Worm (Caenorhabditis elegans) whole organism, L1 larva: ENCODE measurements around the gene ZK622.1.
A peak's percentile ranks its signal among the peaks of the same experiment; 100 is the strongest.

ENCODE experiments used
- C16A3.4 ChIP-seq: fragments of 150-350 bp; optimal IDR thresholded peaks from 2 replicates; lab custom pipeline; 2014; ENCODE audit warnings: missing biosample characterization, missing genetic modification characterization
- C34B4.2 ChIP-seq: sonication (generic microtip); optimal IDR thresholded peaks from 2 replicates; lab custom pipeline; 2017; ENCODE audit warnings: mild to moderate bottlenecking, missing genetic modification characterization, missing compliant biosample characterization
- F16B12.6 ChIP-seq: fragments of 150-350 bp; optimal IDR thresholded peaks from 2 replicates; lab custom pipeline; 2014; ENCODE audit warnings: missing biosample characterization, missing genetic modification characterization
- alr-1 ChIP-seq: fragments of 200-800 bp; sonication (Bioruptor generic); optimal IDR thresholded peaks from 2 replicates; lab custom pipeline; 2018; ENCODE audit warnings: borderline replicate concordance, mild to moderate bottlenecking, missing genetic modification characterization, missing compliant biosample characterization
- ceh-63 ChIP-seq: fragments of 200-800 bp; sonication (Bioruptor generic); optimal IDR thresholded peaks from 2 replicates; lab custom pipeline; 2018; ENCODE audit warnings: mild to moderate bottlenecking, missing genetic modification characterization, missing compliant biosample characterization
- ceh-8 ChIP-seq: fragments of 200-800 bp; sonication (Bioruptor generic); optimal IDR thresholded peaks from 2 replicates; lab custom pipeline; 2018; ENCODE audit warnings: mild to moderate bottlenecking, missing genetic modification characterization, moderate library complexity, missing compliant biosample characterization
- ceh-90 ChIP-seq: sonication (generic microtip); optimal IDR thresholded peaks from 2 replicates; lab custom pipeline; 2016; ENCODE audit warnings: missing genetic modification characterization, missing compliant biosample characterization
- ces-1 ChIP-seq: fragments of 150-350 bp; optimal IDR thresholded peaks from 2 replicates; lab custom pipeline; 2014; ENCODE audit warnings: missing biosample characterization, missing genetic modification reagents, missing genetic modification characterization
- dpl-1 ChIP-seq, 3 experiments: fragments of 150-350 bp in 2 of 3; sonication (generic microtip) in 1 of 3; optimal IDR thresholded peaks; 2 replicates each; lab custom pipeline; 2014 to 2017; ENCODE audit warnings: missing biosample characterization in 3 of 3, missing genetic modification characterization in 3 of 3, missing genetic modification reagents in 3 of 3
- dsc-1 ChIP-seq: sonication (generic microtip); optimal IDR thresholded peaks from 2 replicates; lab custom pipeline; 2016; ENCODE audit warnings: mild to moderate bottlenecking, missing genetic modification characterization, missing compliant biosample characterization
- efl-1 ChIP-seq, 4 experiments: fragments of 150-350 bp; optimal IDR thresholded peaks in 3 of 4; peaks in 1 of 4; 1 replicate in 1 of 4; 2 replicates in 3 of 4; lab custom pipeline; 2014; ENCODE audit warnings: missing biosample characterization in 2 of 4, missing genetic modification characterization in 2 of 4, missing genetic modification reagents in 2 of 4
- efl-3 ChIP-seq: fragments of 200-800 bp; sonication (Bioruptor generic); optimal IDR thresholded peaks from 2 replicates; lab custom pipeline; 2018; ENCODE audit warnings: mild to moderate bottlenecking, missing genetic modification characterization, missing compliant biosample characterization
- egl-13 ChIP-seq: sonication (generic microtip); optimal IDR thresholded peaks from 2 replicates; lab custom pipeline; 2016; ENCODE audit warnings: missing genotype, missing genetic modification reagents, missing genetic modification characterization, missing compliant biosample characterization
- elt-2 ChIP-seq: sonication (generic microtip); optimal IDR thresholded peaks from 2 replicates; lab custom pipeline; 2016; ENCODE audit warnings: missing genetic modification characterization, mild to moderate bottlenecking, inconsistent platforms, missing compliant biosample characterization, missing genetic modification reagents
- elt-3 ChIP-seq, 6 experiments: fragments of 150-350 bp in 1 of 6; sonication (generic microtip); optimal IDR thresholded peaks; 2 replicates each; lab custom pipeline; 2017 to 2018; ENCODE audit warnings: missing biosample characterization in 6 of 6, missing genetic modification characterization in 6 of 6, inconsistent platforms in 1 of 6
- fkh-8 ChIP-seq: sonication (generic microtip); optimal IDR thresholded peaks from 2 replicates; lab custom pipeline; 2016; ENCODE audit warnings: mild to moderate bottlenecking, missing genetic modification characterization, missing compliant biosample characterization
- grh-1 ChIP-seq: fragments of 200-800 bp; sonication (Bioruptor generic); IDR thresholded peaks from 2 replicates; pipeline ENCODE4 v1.3.6; 2022; ENCODE audit warnings: missing genetic modification reagents, missing genetic modification characterization, missing compliant biosample characterization
- isw-1 ChIP-seq: fragments of 200-800 bp; sonication (Bioruptor generic); IDR thresholded peaks from 2 replicates; pipeline ENCODE4 v1.3.6; 2022; ENCODE audit warnings: missing genetic modification characterization, missing compliant biosample characterization
- jun-1 ChIP-seq: fragments of 150-350 bp; optimal IDR thresholded peaks from 2 replicates; lab custom pipeline; 2014; ENCODE audit warnings: missing biosample characterization, missing genetic modification reagents, missing genetic modification characterization
- lin-14 ChIP-seq: fragments of 200-800 bp; sonication (Bioruptor generic); optimal IDR thresholded peaks from 2 replicates; lab custom pipeline; 2018; ENCODE audit warnings: mild to moderate bottlenecking, missing genetic modification characterization, moderate library complexity, missing compliant biosample characterization
- lin-15B ChIP-seq: fragments of 150-350 bp; sonication (generic microtip); optimal IDR thresholded peaks from 3 replicates; lab custom pipeline; 2014; ENCODE audit warnings: missing biosample characterization, missing genetic modification characterization
- lin-35 ChIP-seq, 2 experiments: fragments of 150-350 bp; optimal IDR thresholded peaks; 2 replicates each; lab custom pipeline; 2014; ENCODE audit warnings: missing biosample characterization in 2 of 2, missing genetic modification characterization in 2 of 2, missing genetic modification reagents in 2 of 2
- lsy-2 ChIP-seq, 2 experiments: fragments of 150-350 bp; optimal IDR thresholded peaks; 2 replicates each; lab custom pipeline; 2014; ENCODE audit warnings: missing biosample characterization in 2 of 2, missing genetic modification characterization in 2 of 2
- mdl-1 ChIP-seq, 2 experiments: fragments of 150-350 bp; optimal IDR thresholded peaks; 2 replicates each; lab custom pipeline; 2014 to 2017; ENCODE audit warnings: missing biosample characterization in 2 of 2, missing genetic modification characterization in 2 of 2, inconsistent platforms in 1 of 2
- mep-1 ChIP-seq: fragments of 150-350 bp; optimal IDR thresholded peaks from 2 replicates; lab custom pipeline; 2014; ENCODE audit warnings: missing biosample characterization, missing genetic modification characterization
- nhr-20 ChIP-seq: sonication (generic microtip); optimal IDR thresholded peaks from 2 replicates; lab custom pipeline; 2016; ENCODE audit warnings: mild to moderate bottlenecking, missing genetic modification characterization, missing compliant biosample characterization
- nhr-237 ChIP-seq: fragments of 150-350 bp; optimal IDR thresholded peaks from 2 replicates; lab custom pipeline; 2014; ENCODE audit warnings: missing biosample characterization, missing genetic modification characterization
- nhr-47 ChIP-seq: sonication (generic microtip); optimal IDR thresholded peaks from 2 replicates; lab custom pipeline; 2016; ENCODE audit warnings: mild to moderate bottlenecking, missing genetic modification characterization, moderate library complexity, missing compliant biosample characterization
- nhr-71 ChIP-seq: sonication (generic microtip); optimal IDR thresholded peaks from 2 replicates; lab custom pipeline; 2016; ENCODE audit warnings: mild to moderate bottlenecking, missing genetic modification characterization, moderate library complexity, missing compliant biosample characterization
- nhr-77 ChIP-seq: fragments of 150-350 bp; optimal IDR thresholded peaks from 2 replicates; lab custom pipeline; 2014; ENCODE audit warnings: missing biosample characterization, missing genetic modification characterization
- nhr-85 ChIP-seq: sonication (generic microtip); peaks from one replicate; lab custom pipeline; 2016; ENCODE audit warnings: missing genetic modification characterization, inconsistent platforms, missing compliant biosample characterization
- nhr-90 ChIP-seq: sonication (generic microtip); optimal IDR thresholded peaks from 2 replicates; lab custom pipeline; 2016; ENCODE audit warnings: mild to moderate bottlenecking, missing genetic modification characterization, missing compliant biosample characterization; ENCODE audit not compliant: poor library complexity
- rnt-1 ChIP-seq: sonication (generic microtip); optimal IDR thresholded peaks from 2 replicates; lab custom pipeline; 2016; ENCODE audit warnings: mild to moderate bottlenecking, missing genetic modification characterization, moderate library complexity, missing compliant biosample characterization
- skn-1 ChIP-seq: fragments of 150-350 bp; optimal IDR thresholded peaks from 2 replicates; lab custom pipeline; 2014; ENCODE audit warnings: missing biosample characterization, missing genetic modification characterization
- snu-23 ChIP-seq: sonication (generic microtip); optimal IDR thresholded peaks from 2 replicates; lab custom pipeline; 2016; ENCODE audit warnings: missing genetic modification characterization, missing compliant biosample characterization
- sptf-1 ChIP-seq: fragments of 150-350 bp; optimal IDR thresholded peaks from 2 replicates; lab custom pipeline; 2014; ENCODE audit warnings: missing biosample characterization, missing genetic modification characterization
- swsn-7 ChIP-seq: sonication (generic microtip); optimal IDR thresholded peaks from 2 replicates; lab custom pipeline; 2016; ENCODE audit warnings: missing genetic modification characterization, missing compliant biosample characterization
- tbx-2 ChIP-seq: sonication (generic microtip); optimal IDR thresholded peaks from 2 replicates; lab custom pipeline; 2016; ENCODE audit warnings: missing genetic modification characterization, missing compliant biosample characterization
- unc-130 ChIP-seq: fragments of 150-350 bp; optimal IDR thresholded peaks from 2 replicates; lab custom pipeline; 2017; ENCODE audit warnings: missing biosample characterization, missing genetic modification characterization, inconsistent platforms
- xbp-1 ChIP-seq: sonication (generic microtip); optimal IDR thresholded peaks from 2 replicates; lab custom pipeline; 2016; ENCODE audit warnings: missing genetic modification characterization, missing compliant biosample characterization
- zip-4 ChIP-seq: fragments of 200-800 bp; sonication (Bioruptor generic); optimal IDR thresholded peaks from 2 replicates; lab custom pipeline; 2018; ENCODE audit warnings: mild to moderate bottlenecking, missing genetic modification characterization, moderate library complexity, missing compliant biosample characterization

ZK622.1 gene

ce11 chrII:5336660-5337494, 43.3 kb downstream of the ZK622.1 start (continued):
- peak; percentile 10 for TF ChIP-seq nhr-237 (tag; lab: Kevin White, UChicago)
- no peak for TF ChIP-seq ces-1 (GFP tag; lab: Kevin White, UChicago)
- peak; percentile 46 for TF ChIP-seq dsc-1 (tag; lab: Kevin White, UChicago)
- no peak for TF ChIP-seq alr-1 (tag; lab: Kevin White, UChicago)
- TF ChIP-seq nhr-77 (tag; lab: Kevin White, UChicago): peak; percentile 69
- peak; percentile 87 for TF ChIP-seq nhr-71 (tag; lab: Kevin White, UChicago)
- TF ChIP-seq fkh-8 (tag; lab: Kevin White, UChicago): peak; percentile 81
- no peak for TF ChIP-seq efl-3 (GFP tag; lab: Kevin White, UChicago)
- TF ChIP-seq nhr-90: peak; percentile 47
- TF ChIP-seq tbx-2: peak; percentile 70
- peak; percentile 27 for TF ChIP-seq C16A3.4 (tag; lab: Kevin White, UChicago)
- TF ChIP-seq zip-4: no peak
- TF ChIP-seq grh-1 (GFP tag; lab: Robert Waterston, UW): no peak
- TF ChIP-seq nhr-85: peak; percentile 94

DNA sequence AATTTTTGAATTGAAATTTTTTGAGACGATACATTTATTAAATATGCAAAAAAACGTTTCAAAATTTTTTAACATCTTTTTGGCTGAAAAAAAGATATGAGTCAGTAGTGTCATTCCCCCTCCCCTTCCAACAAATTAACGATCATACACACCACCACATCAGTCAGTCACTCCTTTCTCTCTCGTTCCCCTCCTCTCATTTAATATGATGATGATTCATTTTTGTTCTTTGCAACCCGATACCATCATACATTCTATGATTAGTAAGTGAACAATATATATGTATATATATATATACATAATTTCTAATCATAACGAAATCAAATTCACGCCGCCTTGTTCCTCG, 43.9 kb downstream of the ZK622.1 start:
- TF ChIP-seq mep-1 (tag; lab: Kevin White, UChicago) (peak; percentile 29), sptf-1 (no peak), lin-14 (GFP tag; lab: Kevin White, UChicago) (peak; percentile 14), ceh-63 (GFP tag; lab: Kevin White, UChicago) (peak; percentile 30)
- TF ChIP-seq, all 84 proteins: peak for 3

- TF ChIP-seq nhr-47 (tag; lab: Kevin White, UChicago) (peak; percentile 32), nhr-20 (tag; lab: Kevin White, UChicago) (peak; percentile 51), lsy-2 (tag; optimal IDR thresholded peaks at IDR 0.05; lab: Kevin White, UChicago) (peak in 1 of 2 experiments; percentile 51), mdl-1 (tag; optimal IDR thresholded peaks at IDR 0.05; lab: Kevin White, UChicago) (peak in 1 of 2 experiments; percentile 45), ceh-8 (GFP tag; lab: Kevin White, UChicago) (peak; percentile 3), F16B12.6 (tag; lab: Kevin White, UChicago) (no peak), lin-15B (tag; lab: Kevin White, UChicago) (no peak), swsn-7 (tag; lab: Kevin White, UChicago) (peak; percentile 28), snu-23 (GFP tag; lab: Kevin White, UChicago) (peak; percentile 40), unc-130 (peak; percentile 1), efl-1 (optimal IDR thresholded peaks at IDR 0.05; lab: Kevin White, UChicago) (peak in 1 of 2 experiments; percentile 7), efl-1 (GFP tag; optimal IDR thresholded peaks at IDR 0.05 in 1 of 2; lab: Kevin White, UChicago) (no peak), isw-1 (GFP tag; lab: Robert Waterston, UW) (no peak), fkh-8 (tag; lab: Kevin White, UChicago) (peak; percentile 48), nhr-77 (tag; lab: Kevin White, UChicago) (peak; percentile 18), nhr-71 (tag; lab: Kevin White, UChicago) (peak; percentile 65), lin-35 (GFP tag; optimal IDR thresholded peaks at IDR 0.05; lab: Kevin White, UChicago) (peak in 1 of 2 experiments; percentile 45), mep-1 (tag; lab: Kevin White, UChicago) (peak; percentile 55), egl-13 (tag; lab: Kevin White, UChicago) (peak; percentile 37), C34B4.2 (no peak), C16A3.4 (tag; lab: Kevin White, UChicago) (peak; percentile 12), lin-14 (GFP tag; lab: Kevin White, UChicago) (peak; percentile 72), xbp-1 (tag; lab: Kevin White, UChicago) (peak; percentile 23), efl-3 (GFP tag; lab: Kevin White, UChicago) (no peak), jun-1 (tag; lab: Kevin White, UChicago) (peak; percentile 52), ceh-90 (tag; lab: Kevin White, UChicago) (no peak), elt-3 (tag; optimal IDR thresholded peaks at IDR 0.05; lab: Kevin White, UChicago) (no peak), elt-2 (tag; lab: Kevin White, UChicago) (peak; percentile 82), rnt-1 (tag; lab: Kevin White, UChicago) (peak; percentile 19), dpl-1 (GFP tag; optimal IDR thresholded peaks at IDR 0.05; lab: Kevin White, UChicago) (peak in 1 of 3 experiments; percentile 15), skn-1 (peak; percentile 76)
Observed at ce11 chrII:5338301-5338700, 44.7 kb downstream of the ZK622.1 start.
